Fruit fly (Drosophila melanogaster): Measurements from ENCODE around the gene CG1638.

DNA sequence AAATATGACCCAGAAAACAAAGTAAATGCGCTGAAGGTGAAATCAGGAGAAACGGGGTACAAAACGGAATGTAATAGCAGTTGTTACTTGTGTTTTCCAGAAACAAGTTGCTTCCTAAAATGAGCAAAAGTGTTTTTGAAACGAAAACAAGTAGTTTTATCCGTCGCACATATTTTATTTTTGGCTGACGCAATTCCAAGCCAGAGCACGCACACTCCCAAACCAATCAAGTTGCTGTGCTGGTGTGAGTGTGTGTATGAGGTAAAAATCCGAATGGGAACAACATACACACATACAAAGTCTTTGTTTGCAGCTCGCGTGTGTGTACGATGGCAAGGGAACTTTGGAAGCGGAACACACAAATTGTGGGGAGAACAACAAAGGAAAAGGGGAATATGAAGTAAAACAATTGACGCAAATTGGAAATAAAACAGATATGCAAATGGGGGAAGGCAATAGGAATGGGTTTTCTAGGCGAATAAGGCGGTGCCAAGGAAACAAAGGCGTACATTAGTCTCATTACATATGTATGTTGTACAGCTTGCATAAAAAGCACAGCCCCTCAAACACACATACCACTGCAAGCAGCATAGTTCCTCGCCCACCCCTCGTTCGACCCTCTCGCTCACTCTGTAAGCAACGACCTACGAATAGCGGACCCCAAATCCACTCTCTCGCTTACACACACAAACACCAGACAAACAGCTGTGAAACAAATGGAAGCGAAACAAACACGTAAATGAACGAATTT, 18.2 kb downstream of the CG1638 start:
- TF ChIP-seq CG8478 (optimal IDR thresholded peaks at IDR 0.05) (peak; percentile 67), CTCF (optimal IDR thresholded peaks at IDR 0.05) (no peak)

Data from S2 (cell line).